Worm (Caenorhabditis elegans) whole organism, early embryonic: ENCODE results near the gene irld-9.

Experiments used
- ceh-13 ChIP-seq: fragments of 200-800 bp; sonication (Bioruptor generic); optimal IDR thresholded peaks from 2 replicates; lab custom pipeline; 2018; ENCODE audit warnings: mild to moderate bottlenecking, missing genetic modification characterization, missing compliant biosample characterization
- tbx-11 ChIP-seq: fragments of 200-800 bp; sonication (Bioruptor generic); IDR thresholded peaks from 2 replicates; pipeline ENCODE4 v1.3.6; 2022; ENCODE audit warnings: missing genetic modification characterization, missing compliant biosample characterization

ce11 chrII:1750413-1750812, 11.7 kb upstream of the irld-9 start, which contains the start of the genes F36H5.13 and F36H5.8:
- TF ChIP-seq tbx-11 (GFP tag; lab: Robert Waterston, UW) (no peak), ceh-13 (no peak)
